Fruit fly (Drosophila melanogaster) whole organism, embryonic: ENCODE data around the gene CG16903.
A peak's percentile ranks its signal among the peaks of the same experiment; 100 is the strongest.

Experiments used
- BEAF-32 ChIP-seq: fragments of 200-800 bp; sonication (Bioruptor generic); optimal IDR thresholded peaks from 3 replicates; lab custom pipeline; 2017; ENCODE audit warnings: missing biosample characterization, missing genetic modification characterization, mild to moderate bottlenecking, moderate library complexity, missing genetic modification reagents
- CG10267 ChIP-seq: fragments of 200-800 bp; sonication (Bioruptor generic); optimal IDR thresholded peaks from 2 replicates; lab custom pipeline; 2018; ENCODE audit warnings: missing biosample characterization, mild to moderate bottlenecking, missing genetic modification characterization, moderate library complexity
- CG11696 ChIP-seq: fragments of 200-800 bp; sonication (Bioruptor generic); IDR thresholded peaks from 2 replicates; pipeline ENCODE4 v1.3.6; 2022; ENCODE audit warnings: missing biosample characterization, missing genetic modification characterization
- CG14710 ChIP-seq: fragments of 200-800 bp; sonication (Bioruptor generic); optimal IDR thresholded peaks from 3 replicates; lab custom pipeline; 2019; ENCODE audit warnings: missing biosample characterization, mild to moderate bottlenecking, missing genetic modification characterization, moderate library complexity
- CG1529 ChIP-seq: fragments of 200-800 bp; sonication (Bioruptor generic); optimal IDR thresholded peaks from 3 replicates; lab custom pipeline; 2018; ENCODE audit warnings: missing biosample characterization, missing genetic modification characterization
- CG17361 ChIP-seq: fragments of 200-800 bp; sonication (Bioruptor generic); IDR thresholded peaks from 3 replicates; pipeline ENCODE4 v1.3.6; 2022; ENCODE audit warnings: missing biosample characterization, missing genetic modification characterization
- CG18619 ChIP-seq: fragments of 200-800 bp; sonication (Bioruptor generic); optimal IDR thresholded peaks from 3 replicates; lab custom pipeline; 2017; ENCODE audit warnings: missing biosample characterization, mild to moderate bottlenecking, missing genetic modification characterization
- CG2889 ChIP-seq: fragments of 200-800 bp; sonication (Bioruptor generic); IDR thresholded peaks from 3 replicates; pipeline ENCODE4 v1.3.6; 2022; ENCODE audit warnings: missing biosample characterization, missing genetic modification characterization
- CG31441 ChIP-seq: fragments of 200-800 bp; sonication (Bioruptor generic); IDR thresholded peaks from 2 replicates; pipeline ENCODE4 v1.3.6; 2022; ENCODE audit warnings: missing biosample characterization, missing genetic modification characterization
- CG3163 ChIP-seq: fragments of 200-800 bp; sonication (Bioruptor generic); optimal IDR thresholded peaks from 3 replicates; lab custom pipeline; 2016; ENCODE audit warnings: missing biosample characterization, missing genetic modification characterization
- CG3847 ChIP-seq: fragments of 200-800 bp; sonication (Bioruptor generic); IDR thresholded peaks from 2 replicates; pipeline ENCODE4 v1.3.6; 2022; ENCODE audit warnings: missing biosample characterization, missing genetic modification characterization
- CG3995 ChIP-seq: fragments of 200-800 bp; sonication (Bioruptor generic); optimal IDR thresholded peaks from 3 replicates; lab custom pipeline; 2016; ENCODE audit warnings: missing biosample characterization, missing genetic modification characterization
- CG42726 ChIP-seq: fragments of 200-800 bp; sonication (Bioruptor generic); IDR thresholded peaks from 2 replicates; pipeline ENCODE4 v1.3.6; 2022; ENCODE audit warnings: missing biosample characterization, missing genetic modification characterization; ENCODE audit not compliant: partially characterized antibody
- CG4404 ChIP-seq: fragments of 200-800 bp; sonication (Bioruptor generic); IDR thresholded peaks from 2 replicates; pipeline ENCODE4 v1.3.6; 2022; ENCODE audit warnings: missing biosample characterization, missing genetic modification characterization
- CG6791 ChIP-seq: fragments of 200-800 bp; sonication (Bioruptor generic); IDR thresholded peaks from 3 replicates; pipeline ENCODE4 v1.3.6; 2022; ENCODE audit warnings: missing biosample characterization, missing genetic modification characterization; ENCODE audit not compliant: partially characterized antibody
- CG7963 ChIP-seq: fragments of 200-800 bp; sonication (Bioruptor generic); IDR thresholded peaks from 3 replicates; pipeline ENCODE4 v1.3.6; 2022; ENCODE audit warnings: missing biosample characterization, missing genetic modification characterization; ENCODE audit not compliant: partially characterized antibody
- CG8478 ChIP-seq: fragments of >200 bp; optimal IDR thresholded peaks from 2 replicates; lab custom pipeline; 2018
- CTCF ChIP-seq: fragments of 200-800 bp; sonication (Bioruptor generic); optimal IDR thresholded peaks from 2 replicates; lab custom pipeline; 2017; ENCODE audit warnings: missing biosample characterization, mild to moderate bottlenecking, missing genetic modification characterization, moderate library complexity
- D19A ChIP-seq: fragments of 200-800 bp; optimal IDR thresholded peaks from 3 replicates; lab custom pipeline; 2019; ENCODE audit warnings: missing biosample characterization, mild to moderate bottlenecking, missing genetic modification characterization, moderate library complexity
- Dad ChIP-seq: fragments of 200-800 bp; sonication (Bioruptor generic); optimal IDR thresholded peaks from 3 replicates; lab custom pipeline; 2016; ENCODE audit warnings: missing biosample characterization, missing genetic modification characterization
- Dll ChIP-seq: fragments of 200-800 bp; sonication (Bioruptor generic); IDR thresholded peaks from 4 replicates; pipeline ENCODE4 v1.3.6; 2022; ENCODE audit warnings: missing biosample characterization, missing genetic modification characterization; ENCODE audit not compliant: partially characterized antibody
- Doc3 ChIP-seq: fragments of 200-800 bp; sonication (Bioruptor generic); IDR thresholded peaks from 3 replicates; pipeline ENCODE4 v1.3.6; 2022; ENCODE audit warnings: missing biosample characterization, missing genetic modification characterization; ENCODE audit not compliant: partially characterized antibody
- Gug ChIP-seq: fragments of 200-800 bp; sonication (Bioruptor generic); IDR thresholded peaks from 4 replicates; pipeline ENCODE4 v1.3.6; 2022; ENCODE audit warnings: missing biosample characterization, missing genetic modification characterization
- H2.0 ChIP-seq: fragments of 200-800 bp; sonication (Bioruptor generic); IDR thresholded peaks from 2 replicates; pipeline ENCODE4 v1.3.6; 2022; ENCODE audit warnings: missing biosample characterization, missing genetic modification characterization
- HHEX ChIP-seq: fragments of 200-800 bp; sonication (Bioruptor generic); optimal IDR thresholded peaks from 3 replicates; lab custom pipeline; 2017; ENCODE audit warnings: missing biosample characterization, mild to moderate bottlenecking, missing genetic modification characterization, missing genetic modification reagents
- HLH4C ChIP-seq: fragments of 200-800 bp; sonication (Bioruptor generic); IDR thresholded peaks from 3 replicates; pipeline ENCODE4 v1.3.6; 2022; ENCODE audit warnings: missing biosample characterization, missing genetic modification characterization; ENCODE audit not compliant: partially characterized antibody
- Hand ChIP-seq: fragments of 200-800 bp; sonication (Bioruptor generic); optimal IDR thresholded peaks from 2 replicates; lab custom pipeline; 2017; ENCODE audit warnings: mild to moderate bottlenecking, missing biosample characterization, missing genetic modification reagents, missing genetic modification characterization
- Hmx ChIP-seq: fragments of 200-800 bp; sonication (Bioruptor generic); optimal IDR thresholded peaks from 2 replicates; lab custom pipeline; 2016; ENCODE audit warnings: missing biosample characterization, missing genetic modification characterization
- Med ChIP-seq: fragments of 200-800 bp; sonication (Bioruptor generic); peaks from one replicate; lab custom pipeline; 2016; ENCODE audit warnings: missing biosample characterization, missing genetic modification characterization, mild to moderate bottlenecking, inconsistent platforms, moderate library complexity
- NFAT ChIP-seq: fragments of 200-800 bp; sonication (Bioruptor generic); IDR thresholded peaks from 2 replicates; pipeline ENCODE4 v1.3.6; 2022; ENCODE audit warnings: missing biosample characterization, missing genetic modification characterization
- Neu2 ChIP-seq: fragments of 200-800 bp; sonication (Bioruptor generic); optimal IDR thresholded peaks from 3 replicates; lab custom pipeline; 2016; ENCODE audit warnings: missing biosample characterization, missing genetic modification characterization, borderline replicate concordance
- Pdp1 ChIP-seq, 2 experiments: fragments of 200-800 bp; sonication (Bioruptor generic); optimal IDR thresholded peaks; 3 replicates each; lab custom pipeline; 2016; ENCODE audit warnings: missing biosample characterization in 2 of 2, missing genetic modification characterization in 2 of 2, mild to moderate bottlenecking in 1 of 2, moderate library complexity in 1 of 2
- Poxn ChIP-seq: fragments of 200-800 bp; sonication (Bioruptor generic); IDR thresholded peaks from 2 replicates; pipeline ENCODE4 v1.3.6; 2022; ENCODE audit warnings: missing biosample characterization, missing genetic modification characterization
- Sin3A ChIP-seq: fragments of >200 bp; optimal IDR thresholded peaks from 2 replicates; lab custom pipeline; 2018
- Xbp1 ChIP-seq: fragments of 200-800 bp; sonication (Bioruptor generic); optimal IDR thresholded peaks from 3 replicates; lab custom pipeline; 2016; ENCODE audit warnings: missing biosample characterization, mild to moderate bottlenecking, missing genetic modification characterization
- Xrp1 ChIP-seq: fragments of 200-800 bp; sonication (Bioruptor generic); IDR thresholded peaks from 2 replicates; pipeline ENCODE4 v1.3.6; 2022; ENCODE audit warnings: missing biosample characterization, missing genetic modification characterization
- ac ChIP-seq: fragments of 200-800 bp; sonication (Bioruptor generic); optimal IDR thresholded peaks from 3 replicates; lab custom pipeline; 2017; ENCODE audit warnings: missing biosample characterization, mild to moderate bottlenecking, missing genetic modification characterization
- amos ChIP-seq: fragments of 200-800 bp; sonication (Bioruptor generic); IDR thresholded peaks from 2 replicates; pipeline ENCODE4 v1.3.6; 2022; ENCODE audit warnings: missing biosample characterization, missing genetic modification characterization; ENCODE audit not compliant: partially characterized antibody
- dmrt99B ChIP-seq: fragments of 200-800 bp; sonication (Bioruptor generic); optimal IDR thresholded peaks from 2 replicates; lab custom pipeline; 2018; ENCODE audit warnings: missing biosample characterization, mild to moderate bottlenecking, missing genetic modification characterization, moderate library complexity
- eve ChIP-seq, 2 experiments: fragments of >200 bp; optimal IDR thresholded peaks; 2 replicates each; lab custom pipeline; 2017; ENCODE audit warnings: missing biosample characterization in 2 of 2, missing genetic modification characterization in 2 of 2
- ftz-f1 ChIP-seq: fragments of 200-800 bp; sonication (Bioruptor generic); optimal IDR thresholded peaks from 2 replicates; lab custom pipeline; 2016; ENCODE audit warnings: missing biosample characterization, missing genetic modification characterization
- knrl ChIP-seq: fragments of 200-800 bp; sonication (Bioruptor generic); IDR thresholded peaks from 3 replicates; pipeline ENCODE4 v1.3.6; 2022; ENCODE audit warnings: missing biosample characterization, missing genetic modification characterization; ENCODE audit not compliant: partially characterized antibody
- mirr ChIP-seq: fragments of 200-800 bp; sonication (Bioruptor generic); optimal IDR thresholded peaks from 3 replicates; lab custom pipeline; 2018; ENCODE audit warnings: missing biosample characterization, mild to moderate bottlenecking, missing genetic modification characterization
- nmo ChIP-seq: fragments of 200-800 bp; sonication (Bioruptor generic); optimal IDR thresholded peaks from 2 replicates; lab custom pipeline; 2018; ENCODE audit warnings: missing biosample characterization, mild to moderate bottlenecking, missing genetic modification characterization, moderate library complexity
- sens ChIP-seq: fragments of 200-800 bp; sonication (Bioruptor generic); peaks from one replicate; lab custom pipeline; 2016; ENCODE audit warnings: missing biosample characterization, missing genetic modification characterization
- sr ChIP-seq: fragments of 200-800 bp; sonication (Bioruptor generic); IDR thresholded peaks from 3 replicates; pipeline ENCODE4 v1.3.6; 2022; ENCODE audit warnings: missing biosample characterization, missing genetic modification characterization
- vnd ChIP-seq: fragments of 200-800 bp; sonication (Bioruptor generic); IDR thresholded peaks from 3 replicates; pipeline ENCODE4 v1.3.6; 2022; ENCODE audit warnings: missing biosample characterization, missing genetic modification characterization; ENCODE audit not compliant: partially characterized antibody
- yki ChIP-seq: fragments of >200 bp; optimal IDR thresholded peaks from 3 replicates; lab custom pipeline; 2018

CG16903 gene

dm6 chrX:2068292-2068691, 11.9 kb downstream of the CG16903 start, which contains the start of gene CG4194:
CG4194 (plus strand) TSS chrX:2068592.
- TF ChIP-seq CG18619 (GFP tag; lab: Kevin White, UChicago) (no peak), ac (GFP tag; lab: Kevin White, UChicago) (peak; percentile 8), eve (GFP tag; optimal IDR thresholded peaks at IDR 0.05; lab: Kevin White, UChicago) (no peak), CG11696 (GFP tag; lab: Robert Waterston, UW) (no peak), CG3163 (GFP tag; lab: Kevin White, UChicago) (peak; percentile 50), HHEX (GFP tag; lab: Kevin White, UChicago) (no peak), H2.0 (GFP tag; lab: Robert Waterston, UW) (no peak), CTCF (GFP tag; lab: Kevin White, UChicago) (no peak)

DNA sequence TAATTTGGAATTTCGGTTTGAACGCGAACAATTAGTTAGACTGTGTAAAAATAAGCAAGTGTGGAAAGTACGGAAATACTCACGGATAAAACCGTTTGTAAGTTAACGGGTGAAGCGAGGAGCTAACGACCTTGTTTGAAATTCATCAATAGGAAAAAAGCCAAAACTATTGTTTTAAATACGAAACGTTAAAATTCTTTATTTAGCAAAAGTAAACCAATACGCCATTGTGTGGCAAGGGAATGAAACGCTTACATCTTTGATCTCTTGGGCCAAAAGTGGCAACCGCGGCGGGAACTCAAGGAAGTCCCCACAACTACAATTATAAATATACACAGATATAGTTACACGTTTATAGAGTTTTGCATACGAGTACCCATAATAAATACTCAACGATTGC, 13.9 kb downstream of the CG16903 start, which contains the start of gene CG14054:
CG14054 (minus strand) TSS at position 101 of the 400 bp plus-strand sequence.
- TF ChIP-seq sens (GFP tag; lab: Kevin White, UChicago) (peak; percentile 24), Xbp1 (GFP tag; lab: Kevin White, UChicago) (no peak)

dm6 chrX:2065073-2065472, 15.1 kb downstream of the CG16903 start, which contains the start of gene CG4281:
CG4281 (minus strand) TSS chrX:2065142.
- TF ChIP-seq CG10267 (tag; lab: Kevin White, UChicago) (peak; percentile 80), CG14710 (tag; lab: Kevin White, UChicago) (peak; percentile 47), ftz-f1 (GFP tag; lab: Kevin White, UChicago) (no peak), Dad (GFP tag; lab: Kevin White, UChicago) (no peak), Pdp1 (GFP tag; optimal IDR thresholded peaks at IDR 0.05; lab: Kevin White, UChicago) (peak in 1 of 2 experiments; percentile 1), mirr (no peak), CG1529 (GFP tag; lab: Kevin White, UChicago) (no peak), D19A (tag; lab: Kevin White, UChicago) (no peak), CG6791 (peak; percentile 82), Gug (GFP tag; lab: Robert Waterston, UW) (no peak), CG31441 (GFP tag; lab: Robert Waterston, UW) (0 out of 2 replicates have a peak, but pooled peaks have one; percentile 21), yki (lab: Kevin White, UChicago) (no peak), BEAF-32 (GFP tag; lab: Kevin White, UChicago) (peak; percentile 88), amos (GFP tag; lab: Robert Waterston, UW) (peak; percentile 90), knrl (GFP tag; lab: Robert Waterston, UW) (peak; percentile 91), vnd (peak; percentile 91), Xrp1 (GFP tag; lab: Robert Waterston, UW) (no peak), dmrt99B (tag; lab: Kevin White, UChicago) (no peak), HLH4C (GFP tag; lab: Robert Waterston, UW) (peak; percentile 97), CG17361 (GFP tag; lab: Robert Waterston, UW) (0 out of 3 replicates have a peak, but pooled peaks have one; percentile 18), CG3995 (GFP tag; lab: Kevin White, UChicago) (peak; percentile 36), Hand (GFP tag; lab: Kevin White, UChicago) (no peak), CG3847 (GFP tag; lab: Robert Waterston, UW) (no peak), Neu2 (no peak), nmo (GFP tag; lab: Kevin White, UChicago) (peak; percentile 9), sr (GFP tag; lab: Robert Waterston, UW) (no peak), Sin3A (lab: Kevin White, UChicago) (peak; percentile 69), Med (GFP tag; lab: Kevin White, UChicago) (peak; percentile 58), Poxn (no peak), Dll (GFP tag; lab: Robert Waterston, UW) (peak; percentile 98), CG7963 (GFP tag; lab: Robert Waterston, UW) (peak; percentile 87), CG4404 (GFP tag; lab: Robert Waterston, UW) (no peak), CG8478 (no peak), CG2889 (no peak), CG42726 (GFP tag; lab: Robert Waterston, UW) (peak; percentile 61; the same call in 1 of the 2 replicates), Doc3 (GFP tag; lab: Robert Waterston, UW) (peak; percentile 95), Hmx (no peak), NFAT (GFP tag; lab: Robert Waterston, UW) (no peak), H2.0 (GFP tag; lab: Robert Waterston, UW) (no peak)
